Fruit fly (Drosophila melanogaster): Measurements from ENCODE around the gene vn.

The vn gene

DNA sequence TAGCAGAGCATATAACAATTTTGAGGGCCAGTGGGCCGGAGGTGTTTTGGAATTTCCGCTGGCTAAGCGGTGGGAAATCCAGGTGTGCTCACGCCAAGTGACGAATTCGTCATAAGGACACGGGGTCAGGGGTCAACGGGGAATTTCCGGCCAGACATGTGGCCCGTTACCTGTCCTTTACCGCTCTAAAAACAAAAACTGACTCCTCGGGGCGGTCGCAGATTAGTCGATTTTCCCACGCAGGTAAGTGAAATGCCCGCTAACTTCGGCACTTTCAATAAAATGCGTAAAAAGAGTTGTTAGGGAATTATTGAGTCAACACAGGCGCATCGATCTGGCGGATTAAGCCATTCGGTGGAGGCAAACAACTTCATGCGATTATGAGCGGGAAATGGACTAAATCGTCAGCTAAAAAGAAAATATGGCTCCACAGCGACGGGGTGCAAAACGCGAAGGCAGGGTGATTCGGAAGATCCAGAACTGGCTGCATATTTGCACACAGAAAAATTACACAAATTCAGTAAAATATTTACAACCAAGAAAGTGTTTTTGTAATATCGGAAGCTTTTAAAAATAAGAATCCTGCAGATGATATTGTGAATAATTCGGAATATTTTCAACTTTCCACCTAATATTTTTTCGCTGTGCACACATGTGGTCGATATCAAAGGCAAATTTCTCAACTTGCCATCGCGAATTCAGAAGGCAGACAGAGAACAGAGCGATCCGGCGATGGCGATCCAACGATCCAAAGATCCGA is 9.4 kb downstream of the vn start:
- TF ChIP-seq Dll (optimal IDR thresholded peaks at IDR 0.05), result no peak
- TF ChIP-seq pan (optimal IDR thresholded peaks at IDR 0.05), result no peak
- no peak for TF ChIP-seq EcR (GFP tag; optimal IDR thresholded peaks at IDR 0.05)
- TF ChIP-seq psq (optimal IDR thresholded peaks at IDR 0.05), result no peak
- TF ChIP-seq usp (GFP tag; optimal IDR thresholded peaks at IDR 0.05), result no peak
- no peak for TF ChIP-seq CG8478 (optimal IDR thresholded peaks at IDR 0.05)

DNA sequence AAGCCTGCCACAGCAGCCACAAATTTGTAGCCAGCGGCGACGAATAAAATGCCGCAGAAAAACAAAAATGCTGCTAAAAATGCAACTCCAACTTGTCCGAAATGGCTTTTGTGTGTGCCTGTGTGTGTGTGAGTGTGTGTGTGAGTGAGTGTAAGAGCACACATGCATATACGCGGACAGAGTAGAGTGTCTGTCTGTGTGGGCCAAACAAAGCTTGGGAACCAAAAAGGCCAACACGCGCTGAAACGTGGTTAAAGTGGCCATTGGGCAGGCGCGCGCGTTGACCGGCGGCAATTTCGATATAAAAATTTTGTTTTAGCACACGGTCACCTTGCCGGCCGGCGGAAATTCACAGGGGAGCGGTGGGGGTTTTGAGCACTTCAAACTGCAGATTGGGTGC is 10.0 kb downstream of the vn start:
- TF ChIP-seq usp (GFP tag; optimal IDR thresholded peaks at IDR 0.05) (no peak), pan (optimal IDR thresholded peaks at IDR 0.05) (no peak), psq (optimal IDR thresholded peaks at IDR 0.05) (no peak), CG8478 (optimal IDR thresholded peaks at IDR 0.05) (no peak), Dll (optimal IDR thresholded peaks at IDR 0.05) (no peak), EcR (GFP tag; optimal IDR thresholded peaks at IDR 0.05) (no peak)

DNA sequence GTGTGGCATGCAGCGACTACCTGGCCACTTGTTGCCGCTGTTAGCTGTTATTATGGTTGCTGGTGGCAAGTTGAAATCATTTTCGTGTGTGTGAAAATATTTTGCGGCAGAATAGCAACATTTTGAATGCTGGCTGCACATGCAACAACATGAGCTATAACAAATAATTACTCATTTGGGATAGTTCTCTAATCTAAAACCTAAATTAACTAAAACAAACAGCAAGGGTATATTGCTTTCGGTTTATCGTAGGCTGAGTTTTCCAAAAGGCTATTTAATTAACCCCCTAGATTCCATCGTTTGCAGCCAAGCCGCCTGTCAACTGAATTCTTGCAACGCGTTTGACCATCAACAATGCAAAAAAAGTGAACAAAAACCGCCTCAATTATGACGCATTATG is 10.7 kb downstream of the vn start:
- TF ChIP-seq pan (optimal IDR thresholded peaks at IDR 0.05) (no peak), Dll (optimal IDR thresholded peaks at IDR 0.05) (no peak), psq (optimal IDR thresholded peaks at IDR 0.05) (no peak), usp (GFP tag; optimal IDR thresholded peaks at IDR 0.05) (no peak), CG8478 (optimal IDR thresholded peaks at IDR 0.05) (no peak), EcR (GFP tag; optimal IDR thresholded peaks at IDR 0.05) (no peak)

DNA sequence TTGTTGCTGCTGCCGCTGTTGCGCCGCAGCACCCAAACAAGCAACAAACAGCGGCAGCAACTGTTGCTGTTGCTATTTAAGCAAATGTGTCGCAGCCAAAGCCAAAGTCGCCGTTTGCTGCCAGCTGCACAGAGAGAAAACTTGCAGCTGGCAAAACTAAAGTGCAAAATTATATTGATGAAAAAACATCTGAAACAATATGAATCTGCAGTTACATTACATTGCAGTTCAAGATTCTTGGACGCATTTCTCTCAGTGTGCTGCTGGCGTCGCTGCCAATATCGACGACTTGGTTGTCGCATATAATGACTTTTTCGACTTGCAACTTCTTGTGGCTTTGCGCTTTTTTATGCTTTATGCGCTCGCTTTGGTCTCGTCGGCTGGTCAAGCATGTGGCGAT is 11.2 kb downstream of the vn start:
- TF ChIP-seq pan (optimal IDR thresholded peaks at IDR 0.05) (no peak), Dll (optimal IDR thresholded peaks at IDR 0.05) (no peak), CG8478 (optimal IDR thresholded peaks at IDR 0.05) (no peak), psq (optimal IDR thresholded peaks at IDR 0.05) (no peak), EcR (GFP tag; optimal IDR thresholded peaks at IDR 0.05) (no peak), usp (GFP tag; optimal IDR thresholded peaks at IDR 0.05) (no peak)

DNA sequence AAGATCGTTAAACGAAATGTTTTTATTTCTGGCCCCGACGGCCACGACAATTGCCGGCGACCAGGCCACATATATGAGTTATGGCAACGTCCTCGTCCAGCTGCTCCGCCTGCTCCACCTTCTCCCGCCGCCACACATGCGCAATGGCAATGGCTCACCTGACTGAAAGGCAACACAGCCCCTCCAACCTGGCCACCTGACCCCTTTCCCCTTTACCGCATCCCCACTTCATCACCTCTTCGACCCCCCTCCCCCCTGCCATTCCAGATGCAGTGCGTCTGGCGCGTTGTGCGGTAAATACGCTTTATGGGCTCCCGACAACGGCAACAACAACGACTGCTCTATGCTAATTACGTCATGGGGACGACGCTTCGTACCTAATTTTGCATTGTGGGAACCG is 11.7 kb downstream of the vn start:
- TF ChIP-seq pan (optimal IDR thresholded peaks at IDR 0.05) (no peak), Dll (optimal IDR thresholded peaks at IDR 0.05) (no peak), EcR (GFP tag; optimal IDR thresholded peaks at IDR 0.05) (no peak), psq (optimal IDR thresholded peaks at IDR 0.05) (no peak), usp (GFP tag; optimal IDR thresholded peaks at IDR 0.05) (no peak), CG8478 (optimal IDR thresholded peaks at IDR 0.05) (no peak)

DNA sequence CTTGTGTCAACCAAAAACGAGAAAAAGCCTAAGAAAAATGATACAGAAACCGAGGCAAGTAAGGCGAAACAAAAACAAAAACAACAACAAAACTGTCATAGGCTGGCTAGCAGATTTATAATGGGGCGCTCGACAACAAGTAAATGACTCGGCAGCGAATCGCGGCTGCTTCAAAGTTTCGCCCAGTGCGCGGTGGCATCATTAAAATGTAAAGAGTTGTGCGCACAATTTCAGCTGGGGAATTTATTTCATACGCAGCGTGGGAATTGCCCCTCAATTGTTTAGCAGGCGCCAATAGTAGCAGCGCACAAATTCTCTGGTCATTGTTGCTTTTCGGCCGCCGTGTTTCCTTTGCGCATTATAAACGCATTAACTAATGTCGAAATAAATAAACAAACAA is 13.6 kb downstream of the vn start:
- TF ChIP-seq pan (optimal IDR thresholded peaks at IDR 0.05) (no peak), psq (optimal IDR thresholded peaks at IDR 0.05) (no peak), EcR (GFP tag; optimal IDR thresholded peaks at IDR 0.05) (no peak), usp (GFP tag; optimal IDR thresholded peaks at IDR 0.05) (no peak), CG8478 (optimal IDR thresholded peaks at IDR 0.05) (no peak), Dll (optimal IDR thresholded peaks at IDR 0.05) (no peak)

DNA sequence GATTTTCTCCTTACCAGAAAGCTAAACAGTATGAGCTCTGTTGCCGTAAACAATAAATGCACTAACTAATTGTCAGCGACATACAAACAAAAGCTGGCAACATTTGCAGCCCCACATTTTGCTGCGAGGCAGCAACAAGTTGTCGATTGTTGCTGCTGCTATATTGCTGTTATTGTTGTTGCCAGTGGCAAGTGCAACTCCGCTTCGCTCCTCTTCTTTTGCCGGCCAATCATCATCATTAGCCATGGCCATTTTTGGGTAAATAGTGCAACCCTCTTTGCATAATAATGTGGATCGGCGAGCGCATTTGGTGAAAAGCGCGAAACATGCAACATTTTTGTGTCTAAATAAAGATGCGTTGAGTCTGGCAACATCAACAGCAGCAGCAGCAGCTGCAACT is 14.8 kb downstream of the vn start:
- TF ChIP-seq psq (optimal IDR thresholded peaks at IDR 0.05) (no peak), usp (GFP tag; optimal IDR thresholded peaks at IDR 0.05) (no peak), CG8478 (optimal IDR thresholded peaks at IDR 0.05) (no peak), Dll (optimal IDR thresholded peaks at IDR 0.05) (no peak), pan (optimal IDR thresholded peaks at IDR 0.05) (no peak), EcR (GFP tag; optimal IDR thresholded peaks at IDR 0.05) (no peak)

DNA sequence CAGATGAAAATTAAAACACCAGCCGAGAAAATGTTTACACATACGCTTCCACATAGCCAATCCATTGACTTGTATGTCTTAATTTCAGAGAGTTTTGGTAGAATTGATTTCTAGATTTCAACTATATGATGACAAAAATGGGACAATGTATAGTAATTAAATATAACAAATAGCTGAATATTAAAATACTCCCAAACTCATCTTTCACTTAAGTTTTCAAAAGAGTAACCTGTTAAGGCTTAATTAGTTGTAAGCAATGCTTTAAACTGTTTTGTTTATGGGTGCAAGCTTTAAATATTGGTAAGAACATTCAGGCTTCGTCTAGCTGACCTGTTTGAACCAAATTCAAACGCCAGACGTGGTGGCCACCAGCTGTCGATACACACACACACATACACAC is 16.8 kb downstream of the vn start:
- TF ChIP-seq usp (GFP tag; optimal IDR thresholded peaks at IDR 0.05) (no peak), Dll (optimal IDR thresholded peaks at IDR 0.05) (no peak), psq (optimal IDR thresholded peaks at IDR 0.05) (no peak), pan (optimal IDR thresholded peaks at IDR 0.05) (no peak), CG8478 (optimal IDR thresholded peaks at IDR 0.05) (no peak), EcR (GFP tag; optimal IDR thresholded peaks at IDR 0.05) (no peak)

DNA sequence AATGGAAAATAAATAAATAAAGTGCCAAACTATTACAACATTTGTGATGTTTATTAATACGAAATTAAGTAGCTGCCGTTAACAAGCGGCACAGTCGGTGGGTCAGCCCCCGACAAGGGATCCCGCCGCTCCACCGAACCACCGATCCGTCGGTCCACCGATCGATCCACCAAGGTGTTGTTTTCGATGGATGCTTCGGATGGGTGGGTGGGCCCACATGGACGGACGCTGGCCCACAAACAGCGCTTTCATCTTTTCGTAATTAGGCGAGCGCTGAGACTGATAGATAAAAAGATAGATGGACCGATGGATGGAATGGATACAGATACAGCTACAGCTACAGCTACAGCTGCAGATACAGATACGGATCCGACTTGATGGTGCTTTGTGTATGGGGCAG is 17.2 kb downstream of the vn start:
- TF ChIP-seq pan (optimal IDR thresholded peaks at IDR 0.05) (no peak), Dll (optimal IDR thresholded peaks at IDR 0.05) (no peak), EcR (GFP tag; optimal IDR thresholded peaks at IDR 0.05) (no peak), usp (GFP tag; optimal IDR thresholded peaks at IDR 0.05) (no peak), CG8478 (optimal IDR thresholded peaks at IDR 0.05) (no peak), psq (optimal IDR thresholded peaks at IDR 0.05) (no peak)

DNA sequence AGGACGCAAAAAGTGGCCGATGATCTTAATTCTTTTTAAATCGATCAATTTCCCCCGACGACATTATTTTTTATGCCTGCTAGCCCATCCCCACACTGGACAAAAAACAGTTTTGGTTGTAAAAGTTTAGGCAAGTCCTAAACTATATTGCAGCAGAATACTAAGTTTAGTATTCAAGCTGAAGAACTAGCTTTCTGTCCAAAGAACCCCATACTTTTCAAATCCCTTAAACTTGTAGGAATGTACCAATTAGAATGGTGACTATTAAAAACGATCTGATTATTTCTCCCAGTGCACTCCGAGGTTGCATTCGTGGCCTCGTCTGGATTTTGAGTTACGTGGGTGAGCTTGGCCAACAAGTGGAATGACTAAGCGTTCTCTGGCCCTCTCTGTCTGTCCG is 20.0 kb downstream of the vn start:
- no peak for TF ChIP-seq psq (optimal IDR thresholded peaks at IDR 0.05)
- TF ChIP-seq EcR (GFP tag; optimal IDR thresholded peaks at IDR 0.05), result no peak
- no peak for TF ChIP-seq usp (GFP tag; optimal IDR thresholded peaks at IDR 0.05)
- TF ChIP-seq CG8478 (optimal IDR thresholded peaks at IDR 0.05), result no peak
- TF ChIP-seq pan (optimal IDR thresholded peaks at IDR 0.05), result no peak
- TF ChIP-seq Dll (optimal IDR thresholded peaks at IDR 0.05), result no peak

DNA sequence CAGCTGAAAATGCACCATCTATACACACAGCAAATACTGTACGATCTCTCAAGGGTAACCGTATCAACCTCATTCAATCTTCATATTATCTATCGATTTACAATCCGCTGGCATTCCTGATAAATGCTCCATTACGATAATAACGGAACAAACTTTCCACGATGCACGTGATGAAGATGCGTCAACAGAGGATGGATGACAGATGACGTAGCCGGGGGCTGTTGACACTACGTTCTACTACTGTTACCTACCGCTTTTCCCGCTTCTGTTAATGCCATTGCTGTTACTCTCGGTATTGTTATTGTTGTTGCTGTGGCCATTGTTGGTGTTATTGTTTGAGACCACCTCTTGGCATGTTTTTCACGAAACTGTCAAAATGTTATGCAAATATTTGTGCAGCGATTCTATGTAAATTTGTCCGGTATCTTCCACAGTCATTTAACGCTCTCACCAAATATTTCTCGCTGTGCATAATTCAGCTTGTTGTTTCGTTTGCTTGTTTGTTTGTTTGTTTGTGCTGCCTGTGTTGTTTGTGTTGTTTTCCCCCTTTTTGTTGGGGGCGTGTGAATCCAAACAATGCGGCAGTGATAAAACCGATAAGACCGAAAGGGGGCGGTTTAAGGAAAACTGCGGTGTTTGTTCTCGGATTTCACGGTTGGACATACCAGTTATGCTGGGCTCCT is 21.6 kb downstream of the vn start:
- TF ChIP-seq usp (GFP tag; optimal IDR thresholded peaks at IDR 0.05), result no peak
- no peak for TF ChIP-seq Dll (optimal IDR thresholded peaks at IDR 0.05)
- TF ChIP-seq CG8478 (optimal IDR thresholded peaks at IDR 0.05), result no peak
- no peak for TF ChIP-seq EcR (GFP tag; optimal IDR thresholded peaks at IDR 0.05)
- no peak for TF ChIP-seq pan (optimal IDR thresholded peaks at IDR 0.05)
- TF ChIP-seq psq (optimal IDR thresholded peaks at IDR 0.05), result no peak

DNA sequence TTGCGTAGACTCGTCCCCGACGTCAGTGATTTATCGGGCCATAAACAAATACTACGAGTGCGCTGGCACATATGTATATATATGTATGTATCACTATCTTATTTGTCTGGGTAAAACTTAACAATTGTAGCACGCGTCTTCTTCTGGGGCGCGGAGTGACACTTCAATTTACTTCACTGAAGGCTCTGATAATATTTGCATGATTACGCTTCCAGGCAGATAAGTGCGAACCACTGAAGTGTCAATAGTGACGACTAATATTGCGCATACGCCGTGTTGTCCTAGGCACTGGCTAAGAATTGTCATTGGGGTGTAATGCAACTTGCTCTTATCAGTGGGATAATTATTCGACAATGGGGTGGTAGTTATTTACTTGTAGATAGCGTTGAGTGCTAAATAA is 24.0 kb downstream of the vn start:
- TF ChIP-seq Dll (optimal IDR thresholded peaks at IDR 0.05) (no peak), EcR (GFP tag; optimal IDR thresholded peaks at IDR 0.05) (no peak)

All from whole organism.